Worm (Caenorhabditis elegans) whole organism, L4/young adult: Measurements from ENCODE around the gene comt-5.

Experiments
- W03F9.2 ChIP-seq: fragments of 150-350 bp; optimal IDR thresholded peaks from 2 replicates; lab custom pipeline; 2014; ENCODE audit warnings: missing biosample characterization, missing genetic modification characterization
- dao-5 ChIP-seq: sonication (generic microtip); optimal IDR thresholded peaks from 2 replicates; lab custom pipeline; 2016; ENCODE audit warnings: missing genotype, missing genetic modification characterization, moderate library complexity, missing compliant biosample characterization
- him-1 ChIP-seq: sonication (generic microtip); optimal IDR thresholded peaks from 2 replicates; lab custom pipeline; 2016; ENCODE audit warnings: missing genotype, missing genetic modification reagents, missing genetic modification characterization, missing compliant biosample characterization

DNA sequence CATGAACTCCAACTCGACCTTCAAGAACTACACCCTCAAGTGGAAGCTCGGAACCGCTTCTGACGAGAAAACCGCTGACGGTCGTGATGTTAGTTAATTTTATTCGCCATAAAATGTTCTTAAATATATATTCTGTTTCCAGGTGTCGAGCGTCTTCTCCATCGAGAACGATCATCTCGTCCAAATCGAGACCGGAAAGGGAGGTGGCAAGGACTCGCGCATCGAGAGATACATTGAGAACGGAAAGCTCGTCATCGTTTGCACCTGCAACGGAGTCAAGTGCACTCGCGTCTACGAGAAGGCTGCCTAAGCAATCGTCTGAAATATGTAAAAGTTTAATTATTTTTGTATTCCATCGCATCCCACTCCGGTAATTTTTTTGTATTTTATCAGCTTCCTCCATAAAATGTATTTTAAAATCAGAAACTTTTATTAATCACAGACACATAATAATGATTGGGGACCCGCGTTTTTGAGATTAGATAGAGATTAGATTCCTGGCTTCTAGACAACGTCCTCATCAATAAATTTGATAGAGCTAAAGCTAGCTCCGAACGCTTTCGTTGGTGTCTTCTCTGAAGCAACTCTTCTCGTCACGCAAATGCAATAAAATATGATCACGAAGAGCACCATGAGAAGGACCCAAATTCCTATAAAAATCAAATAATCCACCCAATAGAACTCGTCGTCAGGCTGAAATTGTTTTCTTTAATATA lies 15.5 kb upstream of the comt-5 start:
- TF ChIP-seq W03F9.2 (no peak), him-1 (tag; lab: Kevin White, UChicago) (no peak), dao-5 (tag; lab: Kevin White, UChicago) (no peak)
